Worm (Caenorhabditis elegans) whole organism, mixed stage, embryonic: ENCODE data around the gene slc-9B.1.

ENCODE experiments used
- M03D4.4 ChIP-seq: sonication (generic microtip); optimal IDR thresholded peaks from 2 replicates; lab custom pipeline; 2017; ENCODE audit warnings: mild to moderate bottlenecking, missing genetic modification characterization, missing compliant biosample characterization
- blmp-1 ChIP-seq: fragments of 150-350 bp; optimal IDR thresholded peaks from 2 replicates; lab custom pipeline; 2014; ENCODE audit warnings: missing biosample characterization, missing genetic modification characterization
- ceh-39 ChIP-seq: fragments of 150-350 bp; optimal IDR thresholded peaks from 2 replicates; lab custom pipeline; 2014; ENCODE audit warnings: missing biosample characterization, missing genetic modification characterization
- ceh-43 ChIP-seq: fragments of 200-800 bp; sonication (Bioruptor generic); optimal IDR thresholded peaks from 2 replicates; lab custom pipeline; 2018; ENCODE audit warnings: mild to moderate bottlenecking, missing genetic modification characterization, moderate library complexity, missing compliant biosample characterization
- ceh-83 ChIP-seq: fragments of 200-800 bp; sonication (Bioruptor generic); optimal IDR thresholded peaks from 2 replicates; lab custom pipeline; 2018; ENCODE audit warnings: mild to moderate bottlenecking, missing genetic modification characterization, missing compliant biosample characterization
- elt-1 ChIP-seq: sonication (generic microtip); optimal IDR thresholded peaks from 2 replicates; lab custom pipeline; 2017; ENCODE audit warnings: missing genetic modification characterization, mild to moderate bottlenecking, missing compliant biosample characterization, antibody characterized with exemption, moderate library complexity, borderline replicate concordance; ENCODE audit not compliant: insufficient read depth
- elt-3 ChIP-seq: fragments of 150-350 bp; optimal IDR thresholded peaks from 2 replicates; lab custom pipeline; 2014; ENCODE audit warnings: missing biosample characterization, missing genetic modification characterization
- flh-1 ChIP-seq: fragments of 200-800 bp; sonication (Bioruptor generic); optimal IDR thresholded peaks from 2 replicates; lab custom pipeline; 2018; ENCODE audit warnings: mild to moderate bottlenecking, missing genetic modification characterization, moderate library complexity, missing compliant biosample characterization
- ham-2 ChIP-seq: fragments of 200-800 bp; sonication (Bioruptor generic); optimal IDR thresholded peaks from 2 replicates; lab custom pipeline; 2018; ENCODE audit warnings: mild to moderate bottlenecking, missing genetic modification characterization, missing compliant biosample characterization
- hlh-1 ChIP-seq: fragments of 150-350 bp; optimal IDR thresholded peaks from 2 replicates; lab custom pipeline; 2014; ENCODE audit warnings: missing biosample characterization, missing genetic modification reagents, missing genetic modification characterization
- lin-13 ChIP-seq: fragments of 150-350 bp; optimal IDR thresholded peaks from 2 replicates; lab custom pipeline; 2014; ENCODE audit warnings: missing biosample characterization, missing genetic modification characterization
- lin-32 ChIP-seq: fragments of 200-800 bp; sonication (Bioruptor generic); optimal IDR thresholded peaks from 2 replicates; lab custom pipeline; 2018; ENCODE audit warnings: mild to moderate bottlenecking, missing genetic modification characterization, missing compliant biosample characterization
- lsy-2 ChIP-seq: fragments of 150-350 bp; optimal IDR thresholded peaks from 2 replicates; lab custom pipeline; 2014; ENCODE audit warnings: missing biosample characterization, missing genetic modification characterization
- mab-5 ChIP-seq: fragments of 150-350 bp; optimal IDR thresholded peaks from 2 replicates; lab custom pipeline; 2014; ENCODE audit warnings: missing biosample characterization, missing genetic modification characterization
- mep-1 ChIP-seq: fragments of 150-350 bp; optimal IDR thresholded peaks from 2 replicates; lab custom pipeline; 2017; ENCODE audit warnings: missing biosample characterization, missing genetic modification reagents, missing genetic modification characterization, inconsistent platforms
- mls-2 ChIP-seq: sonication (generic microtip); optimal IDR thresholded peaks from 2 replicates; lab custom pipeline; 2016; ENCODE audit warnings: mild to moderate bottlenecking, missing genetic modification characterization, moderate library complexity, missing compliant biosample characterization
- nhr-12 ChIP-seq: fragments of 150-350 bp; optimal IDR thresholded peaks from 2 replicates; lab custom pipeline; 2014; ENCODE audit warnings: missing biosample characterization, missing genetic modification characterization
- nhr-2 ChIP-seq: fragments of 150-350 bp; optimal IDR thresholded peaks from 2 replicates; lab custom pipeline; 2014; ENCODE audit warnings: missing biosample characterization, missing genetic modification characterization
- nhr-237 ChIP-seq: fragments of 150-350 bp; optimal IDR thresholded peaks from 2 replicates; lab custom pipeline; 2014; ENCODE audit warnings: missing biosample characterization, missing genetic modification characterization
- nhr-28 ChIP-seq: fragments of 150-350 bp; optimal IDR thresholded peaks from 2 replicates; lab custom pipeline; 2014; ENCODE audit warnings: missing biosample characterization, missing genetic modification characterization
- nhr-76 ChIP-seq: sonication (generic microtip); optimal IDR thresholded peaks from 2 replicates; lab custom pipeline; 2017; ENCODE audit warnings: missing biosample characterization, missing genetic modification characterization
- sem-2 ChIP-seq: fragments of 200-800 bp; sonication (Bioruptor generic); optimal IDR thresholded peaks from 2 replicates; lab custom pipeline; 2018; ENCODE audit warnings: mild to moderate bottlenecking, missing genetic modification characterization, missing compliant biosample characterization
- snpc-4 ChIP-seq: fragments of 150-350 bp; optimal IDR thresholded peaks from 2 replicates; lab custom pipeline; 2014; ENCODE audit warnings: missing biosample characterization, missing genetic modification characterization
- sptf-1 ChIP-seq: sonication (generic microtip); optimal IDR thresholded peaks from 2 replicates; lab custom pipeline; 2017; ENCODE audit warnings: mild to moderate bottlenecking, missing genetic modification characterization, moderate library complexity, missing compliant biosample characterization
- unc-120 ChIP-seq: sonication (generic microtip); optimal IDR thresholded peaks from 2 replicates; lab custom pipeline; 2017; ENCODE audit warnings: missing genetic modification characterization, missing compliant biosample characterization; ENCODE audit not compliant: poor library complexity, severe bottlenecking
- unc-39 ChIP-seq: fragments of 150-350 bp; optimal IDR thresholded peaks from 2 replicates; lab custom pipeline; 2014; ENCODE audit warnings: missing biosample characterization, missing genetic modification characterization
- unc-62 ChIP-seq: fragments of 150-350 bp; optimal IDR thresholded peaks from 2 replicates; lab custom pipeline; 2014; ENCODE audit warnings: missing biosample characterization, missing genetic modification reagents, missing genetic modification characterization
- ztf-11 ChIP-seq: fragments of 150-350 bp; optimal IDR thresholded peaks from 2 replicates; lab custom pipeline; 2014; ENCODE audit warnings: missing biosample characterization, missing genetic modification characterization

The slc-9B.1 gene

ce11 chrX:10240939-10241338, 38.5 kb upstream of the slc-9B.1 start, which contains the start of gene str-74:
TSS of gene str-74 (minus strand) at chrX:10241039.
- no peak for TF ChIP-seq ceh-39 (tag; lab: Kevin White, UChicago)
- TF ChIP-seq hlh-1 (tag; lab: Kevin White, UChicago): no peak
- TF ChIP-seq elt-3: no peak
- no peak for TF ChIP-seq mep-1
- TF ChIP-seq mab-5: no peak
- no peak for TF ChIP-seq sem-2 (GFP tag; lab: Kevin White, UChicago)
- TF ChIP-seq lin-32 (GFP tag; lab: Kevin White, UChicago): no peak
- no peak for TF ChIP-seq unc-120 (tag; lab: Kevin White, UChicago)
- no peak for TF ChIP-seq ceh-83
- TF ChIP-seq sptf-1 (tag; lab: Kevin White, UChicago): no peak
- TF ChIP-seq nhr-2 (tag; lab: Kevin White, UChicago): no peak
- no peak for TF ChIP-seq unc-39 (tag; lab: Kevin White, UChicago)
- TF ChIP-seq nhr-28 (tag; lab: Kevin White, UChicago): no peak
- no peak for TF ChIP-seq ham-2 (GFP tag; lab: Kevin White, UChicago)
- TF ChIP-seq nhr-76 (tag; lab: Kevin White, UChicago): no peak

ce11 chrX:10245617-10246016, 33.8 kb upstream of the slc-9B.1 start:
- TF ChIP-seq flh-1 (GFP tag; lab: Kevin White, UChicago) (no peak), elt-1 (tag; lab: Kevin White, UChicago) (no peak), nhr-12 (tag; lab: Kevin White, UChicago) (no peak), sem-2 (GFP tag; lab: Kevin White, UChicago) (no peak), lin-13 (tag; lab: Kevin White, UChicago) (no peak), lsy-2 (no peak), unc-62 (GFP tag; lab: Kevin White, UChicago) (no peak), ham-2 (GFP tag; lab: Kevin White, UChicago) (no peak), ceh-43 (GFP tag; lab: Kevin White, UChicago) (no peak), mep-1 (no peak), sptf-1 (tag; lab: Kevin White, UChicago) (no peak), ztf-11 (no peak), unc-39 (tag; lab: Kevin White, UChicago) (no peak), nhr-76 (tag; lab: Kevin White, UChicago) (no peak)

- TF ChIP-seq M03D4.4 (tag; lab: Kevin White, UChicago) (no peak), flh-1 (GFP tag; lab: Kevin White, UChicago) (no peak), nhr-2 (tag; lab: Kevin White, UChicago) (peak; percentile 54), elt-3 (no peak), nhr-76 (tag; lab: Kevin White, UChicago) (no peak), hlh-1 (tag; lab: Kevin White, UChicago) (no peak), ceh-39 (tag; lab: Kevin White, UChicago) (no peak), nhr-12 (tag; lab: Kevin White, UChicago) (no peak)
Observed at ce11 chrX:10249685-10250084, 29.7 kb upstream of the slc-9B.1 start.

- TF ChIP-seq snpc-4 (no peak), unc-120 (tag; lab: Kevin White, UChicago) (peak; percentile 0), unc-62 (GFP tag; lab: Kevin White, UChicago) (no peak)
Observed at ce11 chrX:10252781-10253180, 26.6 kb upstream of the slc-9B.1 start, which contains the start of gene C14H10.2. TSS of gene C14H10.2 (minus strand) at chrX:10252881.

ce11 chrX:10254068-10254467, 25.3 kb upstream of the slc-9B.1 start:
- TF ChIP-seq sptf-1 (tag; lab: Kevin White, UChicago): no peak
- TF ChIP-seq unc-62 (GFP tag; lab: Kevin White, UChicago): peak; percentile 25
- peak; percentile 9 for TF ChIP-seq unc-120 (tag; lab: Kevin White, UChicago)
- TF ChIP-seq elt-1 (tag; lab: Kevin White, UChicago): no peak
- no peak for TF ChIP-seq M03D4.4 (tag; lab: Kevin White, UChicago)

ce11 chrX:10260035-10260434, 19.4 kb upstream of the slc-9B.1 start, which contains the start of gene C32A9.1:
TSS of gene C32A9.1 (minus strand) at chrX:10260135.
- TF ChIP-seq nhr-237 (tag; lab: Kevin White, UChicago) (no peak), hlh-1 (tag; lab: Kevin White, UChicago) (no peak), unc-62 (GFP tag; lab: Kevin White, UChicago) (no peak), mls-2 (no peak), blmp-1 (tag; lab: Kevin White, UChicago) (no peak), M03D4.4 (tag; lab: Kevin White, UChicago) (no peak)
- TF ChIP-seq, all 35 proteins: peak for 0
